Worm (Caenorhabditis elegans) whole organism, L1 larva: ENCODE data around the gene F53A2.3.

ENCODE experiments used
- C04F5.9 ChIP-seq: sonication (generic microtip); optimal IDR thresholded peaks from 2 replicates; lab custom pipeline; 2016; ENCODE audit warnings: missing genetic modification characterization, missing compliant biosample characterization
- F16B12.6 ChIP-seq: fragments of 150-350 bp; optimal IDR thresholded peaks from 2 replicates; lab custom pipeline; 2014; ENCODE audit warnings: missing biosample characterization, missing genetic modification characterization
- aha-1 ChIP-seq: fragments of 150-350 bp; optimal IDR thresholded peaks from 2 replicates; lab custom pipeline; 2014; ENCODE audit warnings: missing biosample characterization, missing genetic modification characterization
- ama-1 ChIP-seq: fragments of 150-350 bp; optimal IDR thresholded peaks from 2 replicates; lab custom pipeline; 2014
- blmp-1 ChIP-seq: fragments of 150-350 bp; optimal IDR thresholded peaks from 2 replicates; lab custom pipeline; 2014; ENCODE audit warnings: missing biosample characterization, missing genetic modification characterization
- ceh-8 ChIP-seq: fragments of 200-800 bp; sonication (Bioruptor generic); optimal IDR thresholded peaks from 2 replicates; lab custom pipeline; 2018; ENCODE audit warnings: mild to moderate bottlenecking, missing genetic modification characterization, moderate library complexity, missing compliant biosample characterization
- ces-1 ChIP-seq: fragments of 150-350 bp; optimal IDR thresholded peaks from 2 replicates; lab custom pipeline; 2014; ENCODE audit warnings: missing biosample characterization, missing genetic modification reagents, missing genetic modification characterization
- dpl-1 ChIP-seq, 3 experiments: fragments of 150-350 bp in 2 of 3; sonication (generic microtip) in 1 of 3; optimal IDR thresholded peaks; 2 replicates each; lab custom pipeline; 2014 to 2017; ENCODE audit warnings: missing biosample characterization in 3 of 3, missing genetic modification characterization in 3 of 3, missing genetic modification reagents in 3 of 3
- dsc-1 ChIP-seq: sonication (generic microtip); optimal IDR thresholded peaks from 2 replicates; lab custom pipeline; 2016; ENCODE audit warnings: mild to moderate bottlenecking, missing genetic modification characterization, missing compliant biosample characterization
- efl-1 ChIP-seq, 4 experiments: fragments of 150-350 bp; optimal IDR thresholded peaks in 3 of 4; peaks in 1 of 4; 1 replicate in 1 of 4; 2 replicates in 3 of 4; lab custom pipeline; 2014; ENCODE audit warnings: missing biosample characterization in 2 of 4, missing genetic modification characterization in 2 of 4, missing genetic modification reagents in 2 of 4
- egl-13 ChIP-seq: sonication (generic microtip); optimal IDR thresholded peaks from 2 replicates; lab custom pipeline; 2016; ENCODE audit warnings: missing genotype, missing genetic modification reagents, missing genetic modification characterization, missing compliant biosample characterization
- egl-27 ChIP-seq, 2 experiments: fragments of 150-350 bp in 1 of 2; sonication (generic microtip); optimal IDR thresholded peaks; 3 replicates each; lab custom pipeline; 2017 to 2018; ENCODE audit warnings: missing biosample characterization in 2 of 2, missing genetic modification characterization in 2 of 2, missing genetic modification reagents in 2 of 2
- ets-5 ChIP-seq: fragments of 200-800 bp; sonication (Bioruptor generic); IDR thresholded peaks from 2 replicates; pipeline ENCODE4 v1.3.6; 2022; ENCODE audit warnings: missing genetic modification characterization, missing compliant biosample characterization
- fkh-4 ChIP-seq: sonication (generic microtip); optimal IDR thresholded peaks from 2 replicates; lab custom pipeline; 2016; ENCODE audit warnings: missing compliant biosample characterization, missing genetic modification characterization, borderline replicate concordance
- grh-1 ChIP-seq: fragments of 200-800 bp; sonication (Bioruptor generic); IDR thresholded peaks from 2 replicates; pipeline ENCODE4 v1.3.6; 2022; ENCODE audit warnings: missing genetic modification reagents, missing genetic modification characterization, missing compliant biosample characterization
- hlh-17 ChIP-seq: fragments of 200-800 bp; sonication (Bioruptor generic); optimal IDR thresholded peaks from 2 replicates; lab custom pipeline; 2018; ENCODE audit warnings: missing genetic modification characterization, mild to moderate bottlenecking, missing compliant biosample characterization, moderate library complexity, borderline replicate concordance
- lin-14 ChIP-seq: fragments of 200-800 bp; sonication (Bioruptor generic); optimal IDR thresholded peaks from 2 replicates; lab custom pipeline; 2018; ENCODE audit warnings: mild to moderate bottlenecking, missing genetic modification characterization, moderate library complexity, missing compliant biosample characterization
- lin-15B ChIP-seq: fragments of 150-350 bp; sonication (generic microtip); optimal IDR thresholded peaks from 3 replicates; lab custom pipeline; 2014; ENCODE audit warnings: missing biosample characterization, missing genetic modification characterization
- lin-35 ChIP-seq, 2 experiments: fragments of 150-350 bp; optimal IDR thresholded peaks; 2 replicates each; lab custom pipeline; 2014; ENCODE audit warnings: missing biosample characterization in 2 of 2, missing genetic modification characterization in 2 of 2, missing genetic modification reagents in 2 of 2
- lin-39 ChIP-seq: fragments of 150-350 bp; optimal IDR thresholded peaks from 2 replicates; lab custom pipeline; 2014; ENCODE audit warnings: missing biosample characterization, missing genetic modification reagents, missing genetic modification characterization
- lir-3 ChIP-seq: sonication (generic microtip); optimal IDR thresholded peaks from 2 replicates; lab custom pipeline; 2016; ENCODE audit warnings: mild to moderate bottlenecking, missing genetic modification characterization, moderate library complexity, missing compliant biosample characterization; ENCODE audit not compliant: poor library complexity
- lsy-2 ChIP-seq, 2 experiments: fragments of 150-350 bp; optimal IDR thresholded peaks; 2 replicates each; lab custom pipeline; 2014; ENCODE audit warnings: missing biosample characterization in 2 of 2, missing genetic modification characterization in 2 of 2
- mdl-1 ChIP-seq, 2 experiments: fragments of 150-350 bp; optimal IDR thresholded peaks; 2 replicates each; lab custom pipeline; 2014 to 2017; ENCODE audit warnings: missing biosample characterization in 2 of 2, missing genetic modification characterization in 2 of 2, inconsistent platforms in 1 of 2
- nhr-11 ChIP-seq: fragments of 150-350 bp; optimal IDR thresholded peaks from 2 replicates; lab custom pipeline; 2014; ENCODE audit warnings: missing biosample characterization, missing genetic modification characterization
- nhr-12 ChIP-seq: sonication (generic microtip); optimal IDR thresholded peaks from 2 replicates; lab custom pipeline; 2017; ENCODE audit warnings: missing biosample characterization, missing genetic modification characterization
- nhr-47 ChIP-seq: sonication (generic microtip); optimal IDR thresholded peaks from 2 replicates; lab custom pipeline; 2016; ENCODE audit warnings: mild to moderate bottlenecking, missing genetic modification characterization, moderate library complexity, missing compliant biosample characterization
- nhr-71 ChIP-seq: sonication (generic microtip); optimal IDR thresholded peaks from 2 replicates; lab custom pipeline; 2016; ENCODE audit warnings: mild to moderate bottlenecking, missing genetic modification characterization, moderate library complexity, missing compliant biosample characterization
- nhr-77 ChIP-seq: fragments of 150-350 bp; optimal IDR thresholded peaks from 2 replicates; lab custom pipeline; 2014; ENCODE audit warnings: missing biosample characterization, missing genetic modification characterization
- nhr-84 ChIP-seq: sonication (generic microtip); optimal IDR thresholded peaks from 2 replicates; lab custom pipeline; 2017; ENCODE audit warnings: missing biosample characterization, missing genetic modification characterization
- nhr-85 ChIP-seq: sonication (generic microtip); peaks from one replicate; lab custom pipeline; 2016; ENCODE audit warnings: missing genetic modification characterization, inconsistent platforms, missing compliant biosample characterization
- nhr-90 ChIP-seq: sonication (generic microtip); optimal IDR thresholded peaks from 2 replicates; lab custom pipeline; 2016; ENCODE audit warnings: mild to moderate bottlenecking, missing genetic modification characterization, missing compliant biosample characterization; ENCODE audit not compliant: poor library complexity
- skn-1 ChIP-seq: fragments of 150-350 bp; optimal IDR thresholded peaks from 2 replicates; lab custom pipeline; 2014; ENCODE audit warnings: missing biosample characterization, missing genetic modification characterization
- snpc-4 ChIP-seq: fragments of 150-350 bp; optimal IDR thresholded peaks from 2 replicates; lab custom pipeline; 2014; ENCODE audit warnings: missing biosample characterization, missing genetic modification characterization
- snu-23 ChIP-seq: sonication (generic microtip); optimal IDR thresholded peaks from 2 replicates; lab custom pipeline; 2016; ENCODE audit warnings: missing genetic modification characterization, missing compliant biosample characterization
- sptf-1 ChIP-seq: fragments of 150-350 bp; optimal IDR thresholded peaks from 2 replicates; lab custom pipeline; 2014; ENCODE audit warnings: missing biosample characterization, missing genetic modification characterization
- swsn-7 ChIP-seq: sonication (generic microtip); optimal IDR thresholded peaks from 2 replicates; lab custom pipeline; 2016; ENCODE audit warnings: missing genetic modification characterization, missing compliant biosample characterization
- tbx-2 ChIP-seq: sonication (generic microtip); optimal IDR thresholded peaks from 2 replicates; lab custom pipeline; 2016; ENCODE audit warnings: missing genetic modification characterization, missing compliant biosample characterization
- tlp-1 ChIP-seq: fragments of 150-350 bp; optimal IDR thresholded peaks from 2 replicates; lab custom pipeline; 2014; ENCODE audit warnings: missing biosample characterization, missing genetic modification characterization
- unc-130 ChIP-seq: fragments of 150-350 bp; optimal IDR thresholded peaks from 2 replicates; lab custom pipeline; 2017; ENCODE audit warnings: missing biosample characterization, missing genetic modification characterization, inconsistent platforms
- unc-62 ChIP-seq: fragments of 150-350 bp; optimal IDR thresholded peaks from 2 replicates; lab custom pipeline; 2014; ENCODE audit warnings: missing biosample characterization, missing genetic modification reagents, missing genetic modification characterization
- unc-86 ChIP-seq: sonication (generic microtip); optimal IDR thresholded peaks from 2 replicates; lab custom pipeline; 2016; ENCODE audit warnings: missing genetic modification characterization, missing compliant biosample characterization
- unc-98 ChIP-seq: fragments of 200-800 bp; sonication (Bioruptor generic); IDR thresholded peaks from 2 replicates; pipeline ENCODE4 v1.3.6; 2022; ENCODE audit warnings: missing genetic modification characterization, missing compliant biosample characterization
- vab-15 ChIP-seq: sonication (generic microtip); optimal IDR thresholded peaks from 2 replicates; lab custom pipeline; 2017; ENCODE audit warnings: missing genotype, mild to moderate bottlenecking, missing genetic modification characterization, missing compliant biosample characterization
- zag-1 ChIP-seq: fragments of 150-350 bp; optimal IDR thresholded peaks from 2 replicates; lab custom pipeline; 2014; ENCODE audit warnings: missing biosample characterization, missing genetic modification characterization
- ztf-11 ChIP-seq, 2 experiments: sonication (generic microtip); optimal IDR thresholded peaks; 2 replicates each; lab custom pipeline; 2016 to 2017; ENCODE audit warnings: missing genetic modification characterization in 2 of 2, missing biosample characterization in 1 of 2, missing compliant biosample characterization in 1 of 2

The F53A2.3 gene

ce11 chrIII:13381684-13382083 is 42.1 kb upstream of the F53A2.3 start:
- TF ChIP-seq ama-1 (lab: Kevin White, UChicago) (no peak), fkh-4 (tag; lab: Kevin White, UChicago) (no peak), lir-3 (tag; lab: Kevin White, UChicago) (no peak), blmp-1 (peak; percentile 76), swsn-7 (tag; lab: Kevin White, UChicago) (no peak), lin-14 (GFP tag; lab: Kevin White, UChicago) (peak; percentile 31), ces-1 (GFP tag; lab: Kevin White, UChicago) (no peak), C04F5.9 (tag; lab: Kevin White, UChicago) (no peak), nhr-11 (no peak), lin-39 (tag; lab: Kevin White, UChicago) (no peak)

ce11 chrIII:13380881-13381280 is 41.3 kb upstream of the F53A2.3 start:
- no peak for TF ChIP-seq nhr-47 (tag; lab: Kevin White, UChicago)
- no peak for TF ChIP-seq egl-27 (tag; optimal IDR thresholded peaks at IDR 0.05; lab: Kevin White, UChicago)
- TF ChIP-seq lin-14 (GFP tag; lab: Kevin White, UChicago): peak; percentile 12
- TF ChIP-seq nhr-71 (tag; lab: Kevin White, UChicago): peak; percentile 2
- TF ChIP-seq fkh-4 (tag; lab: Kevin White, UChicago): no peak
- peak; percentile 84 for TF ChIP-seq nhr-85 (tag; lab: Kevin White, UChicago)

- TF ChIP-seq nhr-90 (tag; lab: Kevin White, UChicago) (no peak), F16B12.6 (tag; lab: Kevin White, UChicago) (no peak), unc-62 (GFP tag; lab: Kevin White, UChicago) (no peak), ama-1 (lab: Kevin White, UChicago) (no peak), ceh-8 (GFP tag; lab: Kevin White, UChicago) (no peak), ets-5 (GFP tag; lab: Robert Waterston, UW) (no peak), zag-1 (tag; lab: Kevin White, UChicago) (no peak), tbx-2 (tag; lab: Kevin White, UChicago) (no peak), tlp-1 (tag; lab: Kevin White, UChicago) (no peak), nhr-84 (tag; lab: Kevin White, UChicago) (no peak), aha-1 (tag; lab: Kevin White, UChicago) (no peak), mdl-1 (tag; optimal IDR thresholded peaks at IDR 0.05; lab: Kevin White, UChicago) (no peak), snu-23 (no peak), snpc-4 (tag; lab: Kevin White, UChicago) (no peak), unc-86 (tag; lab: Kevin White, UChicago) (no peak), nhr-12 (tag; lab: Kevin White, UChicago) (no peak), lin-15B (no peak), dsc-1 (no peak)
Observed at ce11 chrIII:13380196-13380595, 40.6 kb upstream of the F53A2.3 start, which contains the start of gene T03F6.6. Gene T03F6.6 (minus strand): TSS chrIII:13380296.

- TF ChIP-seq unc-98 (GFP tag; lab: Robert Waterston, UW): no peak
- TF ChIP-seq dpl-1 (GFP tag; optimal IDR thresholded peaks at IDR 0.05; lab: Kevin White, UChicago): no peak
- TF ChIP-seq efl-1 (optimal IDR thresholded peaks at IDR 0.05; lab: Kevin White, UChicago): no peak
- peak in 1 of 2 experiments; percentile 21 for TF ChIP-seq efl-1 (GFP tag; optimal IDR thresholded peaks at IDR 0.05 in 1 of 2; lab: Kevin White, UChicago)
Observed at ce11 chrIII:13378242-13378641, 38.7 kb upstream of the F53A2.3 start, which contains the start of gene T03F6.10. Gene T03F6.10 (minus strand): TSS chrIII:13378342.

ce11 chrIII:13377249-13377648 is 37.7 kb upstream of the F53A2.3 start:
- TF ChIP-seq lin-35 (GFP tag; optimal IDR thresholded peaks at IDR 0.05; lab: Kevin White, UChicago): peak; percentile 45 to 50
- TF ChIP-seq dsc-1: peak; percentile 32
- peak in 2 of 3 experiments; percentile 16 to 30 for TF ChIP-seq dpl-1 (GFP tag; optimal IDR thresholded peaks at IDR 0.05; lab: Kevin White, UChicago)
- no peak for TF ChIP-seq sptf-1 (tag; lab: Kevin White, UChicago)
- no peak for TF ChIP-seq ets-5 (GFP tag; lab: Robert Waterston, UW)
- TF ChIP-seq ztf-11 (tag; optimal IDR thresholded peaks at IDR 0.05; lab: Kevin White, UChicago): peak in 1 of 2 experiments; percentile 18
- peak; percentile 64 for TF ChIP-seq nhr-85 (tag; lab: Kevin White, UChicago)
- TF ChIP-seq grh-1: no peak
- TF ChIP-seq egl-13 (tag; lab: Kevin White, UChicago): no peak
- TF ChIP-seq vab-15: no peak
- TF ChIP-seq F16B12.6 (tag; lab: Kevin White, UChicago): peak; percentile 4
- no peak for TF ChIP-seq unc-130 (tag; lab: Kevin White, UChicago)
- peak; percentile 38 to 63 for TF ChIP-seq lsy-2 (tag; optimal IDR thresholded peaks at IDR 0.05; lab: Kevin White, UChicago)
- peak; percentile 66 for TF ChIP-seq skn-1 (tag; lab: Kevin White, UChicago)
- peak; percentile 77 for TF ChIP-seq snu-23
- no peak for TF ChIP-seq hlh-17 (GFP tag; lab: Kevin White, UChicago)
- TF ChIP-seq nhr-77: peak; percentile 8
